Fruit fly (Drosophila melanogaster) whole organism, pupa: ENCODE results near the gene CG43169.
A peak's percentile ranks its signal among the peaks of the same experiment; 100 is the strongest.

Experiments
- CG10348 ChIP-seq: fragments of 200-800 bp; sonication (Bioruptor generic); IDR thresholded peaks from 2 replicates; pipeline ENCODE4 v1.3.6; 2022; ENCODE audit warnings: missing biosample characterization, missing genetic modification characterization
- CG12605 ChIP-seq: fragments of 200-800 bp; sonication (Bioruptor generic); IDR thresholded peaks from 2 replicates; pipeline ENCODE4 v1.3.6; 2022; ENCODE audit warnings: missing biosample characterization, missing genetic modification characterization
- CG13204 ChIP-seq: fragments of 200-800 bp; sonication (Bioruptor generic); optimal IDR thresholded peaks from 2 replicates; lab custom pipeline; 2018; ENCODE audit warnings: missing biosample characterization, mild to moderate bottlenecking, missing genetic modification characterization, moderate library complexity
- CG14655 ChIP-seq: fragments of 200-800 bp; sonication (Bioruptor generic); optimal IDR thresholded peaks from 3 replicates; lab custom pipeline; 2017; ENCODE audit warnings: mild to moderate bottlenecking, missing biosample characterization, missing genetic modification reagents, missing genetic modification characterization
- CG15710 ChIP-seq: fragments of 200-800 bp; sonication (Bioruptor generic); optimal IDR thresholded peaks from 2 replicates; lab custom pipeline; 2018; ENCODE audit warnings: missing biosample characterization, mild to moderate bottlenecking, missing genetic modification characterization, moderate library complexity
- CG17806 ChIP-seq: fragments of 200-800 bp; sonication (Bioruptor generic); optimal IDR thresholded peaks from 2 replicates; lab custom pipeline; 2018; ENCODE audit warnings: missing biosample characterization, mild to moderate bottlenecking, missing genetic modification characterization, moderate library complexity
- CG32121 ChIP-seq: fragments of 200-800 bp; sonication (Bioruptor generic); IDR thresholded peaks from 2 replicates; pipeline ENCODE4 v1.3.6; 2022; ENCODE audit warnings: missing biosample characterization, missing genetic modification characterization
- CG34367 ChIP-seq: fragments of 200-800 bp; sonication (Bioruptor generic); optimal IDR thresholded peaks from 2 replicates; lab custom pipeline; 2018; ENCODE audit warnings: missing biosample characterization, mild to moderate bottlenecking, missing genetic modification characterization
- CG4496 ChIP-seq: fragments of 200-800 bp; sonication (Bioruptor generic); IDR thresholded peaks from 3 replicates; pipeline ENCODE4 v1.3.6; 2022; ENCODE audit warnings: missing biosample characterization, missing genetic modification characterization
- CG8159 ChIP-seq: fragments of 200-800 bp; sonication (Bioruptor generic); optimal IDR thresholded peaks from 3 replicates; lab custom pipeline; 2018; ENCODE audit warnings: missing biosample characterization, mild to moderate bottlenecking, missing genetic modification characterization, moderate library complexity
- CG8301 ChIP-seq: fragments of 200-800 bp; sonication (Bioruptor generic); optimal IDR thresholded peaks from 2 replicates; lab custom pipeline; 2018; ENCODE audit warnings: missing biosample characterization, mild to moderate bottlenecking, missing genetic modification characterization
- CG9948 ChIP-seq: fragments of 200-800 bp; sonication (Bioruptor generic); optimal IDR thresholded peaks from 2 replicates; lab custom pipeline; 2018; ENCODE audit warnings: missing biosample characterization, mild to moderate bottlenecking, missing genetic modification characterization, moderate library complexity
- D1 ChIP-seq: fragments of 200-800 bp; sonication (Bioruptor generic); optimal IDR thresholded peaks from 2 replicates; lab custom pipeline; 2018; ENCODE audit warnings: missing biosample characterization, mild to moderate bottlenecking, missing genetic modification characterization, moderate library complexity
- EcR ChIP-seq: fragments of 200-800 bp; sonication (Bioruptor generic); optimal IDR thresholded peaks from 3 replicates; lab custom pipeline; 2019; ENCODE audit warnings: missing biosample characterization, missing genetic modification characterization, mild to moderate bottlenecking, moderate library complexity, missing genetic modification reagents
- Ets98B ChIP-seq: fragments of 200-800 bp; sonication (Bioruptor generic); IDR thresholded peaks from 2 replicates; pipeline ENCODE4 v1.3.6; 2022; ENCODE audit warnings: missing biosample characterization, missing genetic modification characterization
- Pif1A ChIP-seq: fragments of 200-800 bp; sonication (Bioruptor generic); optimal IDR thresholded peaks from 3 replicates; lab custom pipeline; 2016; ENCODE audit warnings: missing biosample characterization, missing genetic modification characterization
- Pif1B ChIP-seq: fragments of 200-800 bp; sonication (Bioruptor generic); optimal IDR thresholded peaks from 3 replicates; lab custom pipeline; 2016; ENCODE audit warnings: missing biosample characterization, missing genetic modification characterization
- Snoo ChIP-seq: fragments of 200-800 bp; sonication (Bioruptor generic); optimal IDR thresholded peaks from 3 replicates; lab custom pipeline; 2017; ENCODE audit warnings: missing biosample characterization, mild to moderate bottlenecking, missing genetic modification characterization, inconsistent platforms
- fd96Ca ChIP-seq: fragments of 200-800 bp; sonication (Bioruptor generic); IDR thresholded peaks from 3 replicates; pipeline ENCODE4 v1.3.6; 2022; ENCODE audit warnings: missing biosample characterization, missing genetic modification characterization
- gl ChIP-seq: fragments of 200-800 bp; sonication (Bioruptor generic); optimal IDR thresholded peaks from 2 replicates; lab custom pipeline; 2018; ENCODE audit warnings: missing biosample characterization, mild to moderate bottlenecking, missing genetic modification characterization
- rn ChIP-seq: fragments of 200-800 bp; sonication (Bioruptor generic); IDR thresholded peaks from 2 replicates; pipeline ENCODE4 v1.3.6; 2022; ENCODE audit warnings: missing biosample characterization, missing genetic modification characterization

CG43169 gene

DNA sequence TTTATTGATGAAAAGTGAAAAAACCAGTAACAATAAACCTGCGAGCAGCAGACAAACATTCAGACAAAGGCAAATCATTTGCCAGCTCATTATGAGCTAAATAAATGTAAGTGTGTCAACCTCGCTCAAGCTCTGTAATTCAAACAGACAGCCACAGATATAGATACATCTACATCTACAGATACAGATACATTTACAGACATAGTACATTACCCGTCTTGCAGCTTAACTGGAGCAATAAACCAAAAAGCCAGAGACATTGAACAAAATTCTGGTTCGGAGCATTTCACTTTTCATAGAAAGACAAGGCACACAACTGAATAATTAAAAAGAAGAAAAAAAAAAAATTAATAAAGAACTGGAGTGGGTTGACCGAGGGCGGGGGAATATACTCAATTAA is 31.2 kb upstream of the CG43169 start:
- TF ChIP-seq rn (no peak), Pif1A (GFP tag; lab: Kevin White, UChicago) (no peak), CG12605 (GFP tag; lab: Robert Waterston, UW) (no peak), EcR (no peak), CG9948 (tag; lab: Kevin White, UChicago) (no peak)
- TF ChIP-seq, all 21 proteins: peak for 0

DNA sequence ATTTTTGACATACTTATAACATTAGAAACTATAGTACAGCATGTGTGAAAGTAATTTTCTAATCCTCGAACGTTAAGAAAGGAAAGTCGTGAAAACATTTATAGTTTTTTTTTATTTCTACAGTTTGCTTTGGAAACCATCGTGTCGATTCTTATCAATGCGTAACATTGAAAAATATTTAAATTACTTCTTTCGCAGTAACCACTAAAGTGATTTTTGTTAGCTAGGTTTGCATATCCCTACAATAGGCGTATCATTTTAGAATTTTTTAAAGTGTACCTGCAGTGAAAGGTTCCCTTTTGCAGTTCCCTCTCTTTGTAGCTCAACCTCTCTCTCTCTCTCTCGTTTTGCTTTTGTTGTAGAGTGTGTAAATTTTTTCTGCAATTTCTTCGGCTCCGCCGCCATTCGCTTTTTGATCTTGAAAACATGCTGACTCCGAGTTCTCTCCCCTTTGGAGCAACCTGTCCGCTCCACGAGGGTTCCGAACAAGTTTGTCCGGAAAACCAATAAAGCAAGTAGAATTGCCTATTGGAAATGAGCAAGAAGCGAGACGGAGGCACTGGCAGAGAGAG is 25.2 kb upstream of the CG43169 start:
- TF ChIP-seq CG15710 = peak; percentile 54
- peak; percentile 53 for TF ChIP-seq CG12605 (GFP tag; lab: Robert Waterston, UW)
- TF ChIP-seq CG10348 (GFP tag; lab: Robert Waterston, UW) = no peak
- no peak for TF ChIP-seq rn
- TF ChIP-seq D1 (tag; lab: Kevin White, UChicago) = peak; percentile 35
- peak; percentile 20 for TF ChIP-seq CG13204 (GFP tag; lab: Kevin White, UChicago)
- peak; percentile 63 for TF ChIP-seq Pif1A (GFP tag; lab: Kevin White, UChicago)
- TF ChIP-seq CG14655 (GFP tag; lab: Kevin White, UChicago) = peak; percentile 82
- TF ChIP-seq gl (tag; lab: Kevin White, UChicago) = no peak
- peak; percentile 10 for TF ChIP-seq CG34367 (tag; lab: Kevin White, UChicago)
- TF ChIP-seq CG32121 (GFP tag; lab: Robert Waterston, UW) = no peak
- peak; percentile 65 for TF ChIP-seq CG9948 (tag; lab: Kevin White, UChicago)
- TF ChIP-seq Snoo = peak; percentile 69
- peak; percentile 67 for TF ChIP-seq Pif1B (GFP tag; lab: Kevin White, UChicago)
- peak; percentile 42; the same call in 1 of the 3 replicates for TF ChIP-seq CG4496 (GFP tag; lab: Robert Waterston, UW)
- TF ChIP-seq CG8159 (tag; lab: Kevin White, UChicago) = peak; percentile 71
- TF ChIP-seq fd96Ca (GFP tag; lab: Robert Waterston, UW) = no peak
- peak; percentile 65 for TF ChIP-seq EcR
- peak; percentile 58 for TF ChIP-seq CG17806 (tag; lab: Kevin White, UChicago)
- no peak for TF ChIP-seq Ets98B (GFP tag; lab: Robert Waterston, UW)
- TF ChIP-seq CG8301 (tag; lab: Kevin White, UChicago) = peak; percentile 61

- peak; percentile 63; the same call in 2 of the 3 replicates for TF ChIP-seq CG4496 (GFP tag; lab: Robert Waterston, UW)
- no peak for TF ChIP-seq CG9948 (tag; lab: Kevin White, UChicago)
- TF ChIP-seq CG8159 (tag; lab: Kevin White, UChicago) = no peak
- TF ChIP-seq Ets98B (GFP tag; lab: Robert Waterston, UW) = peak; percentile 65; the same call in 1 of the 2 replicates
- TF ChIP-seq Pif1A (GFP tag; lab: Kevin White, UChicago) = no peak
- no peak for TF ChIP-seq D1 (tag; lab: Kevin White, UChicago)
- TF ChIP-seq CG12605 (GFP tag; lab: Robert Waterston, UW) = peak; percentile 48; the same call in 1 of the 2 replicates
- TF ChIP-seq Pif1B (GFP tag; lab: Kevin White, UChicago) = peak; percentile 21
- peak; percentile 47 for TF ChIP-seq CG13204 (GFP tag; lab: Kevin White, UChicago)
- TF ChIP-seq gl (tag; lab: Kevin White, UChicago) = peak; percentile 9
- TF ChIP-seq CG8301 (tag; lab: Kevin White, UChicago) = no peak
- no peak for TF ChIP-seq CG15710
Measured at dm6 chr3L:8912332-8912731, 23.9 kb upstream of the CG43169 start, which contains the start of the genes Tsp66E and mfr. Gene Tsp66E (plus strand): TSS chr3L:8912499. Gene mfr (minus strand): TSS chr3L:8912671.

DNA sequence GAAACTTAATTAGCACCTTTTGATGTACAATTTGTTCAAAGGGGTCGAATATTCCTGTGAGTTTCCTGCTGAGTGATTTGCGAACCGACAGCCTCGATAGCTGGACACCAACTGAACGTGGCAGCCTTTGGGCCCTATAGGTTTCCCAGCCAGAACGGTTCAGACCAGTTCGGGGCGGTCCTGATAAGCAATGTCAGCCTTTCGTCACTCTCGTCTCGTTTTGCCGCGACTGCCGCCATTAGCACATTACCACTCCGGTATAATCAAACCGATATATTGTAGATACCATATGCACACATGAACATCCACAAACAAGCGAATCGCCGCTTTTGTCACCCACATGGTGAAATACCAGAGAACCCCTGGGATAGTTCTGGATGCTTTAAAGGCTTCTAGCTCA is 16.7 kb upstream of the CG43169 start, which contains the start of gene TrpA1:
Gene TrpA1 (minus strand): TSS at position 101 of the 400 bp plus-strand sequence.
- no peak for TF ChIP-seq CG34367 (tag; lab: Kevin White, UChicago)
- no peak for TF ChIP-seq rn
- TF ChIP-seq Snoo = no peak
- no peak for TF ChIP-seq CG4496 (GFP tag; lab: Robert Waterston, UW)
- no peak for TF ChIP-seq CG10348 (GFP tag; lab: Robert Waterston, UW)
- no peak for TF ChIP-seq CG9948 (tag; lab: Kevin White, UChicago)
- no peak for TF ChIP-seq CG15710
- TF ChIP-seq Pif1A (GFP tag; lab: Kevin White, UChicago) = no peak
- TF ChIP-seq EcR = no peak
- TF ChIP-seq Ets98B (GFP tag; lab: Robert Waterston, UW) = no peak

dm6 chr3L:8891167-8891618 is 2.8 kb upstream of the CG43169 start, which contains the start of gene Mcm7:
Gene Mcm7 (plus strand): TSS chr3L:8891596.
- no peak for TF ChIP-seq D1 (tag; lab: Kevin White, UChicago)
- no peak for TF ChIP-seq CG14655 (GFP tag; lab: Kevin White, UChicago)
- no peak for TF ChIP-seq CG4496 (GFP tag; lab: Robert Waterston, UW)
- no peak for TF ChIP-seq gl (tag; lab: Kevin White, UChicago)
- TF ChIP-seq CG10348 (GFP tag; lab: Robert Waterston, UW) = no peak
- TF ChIP-seq EcR = no peak

DNA sequence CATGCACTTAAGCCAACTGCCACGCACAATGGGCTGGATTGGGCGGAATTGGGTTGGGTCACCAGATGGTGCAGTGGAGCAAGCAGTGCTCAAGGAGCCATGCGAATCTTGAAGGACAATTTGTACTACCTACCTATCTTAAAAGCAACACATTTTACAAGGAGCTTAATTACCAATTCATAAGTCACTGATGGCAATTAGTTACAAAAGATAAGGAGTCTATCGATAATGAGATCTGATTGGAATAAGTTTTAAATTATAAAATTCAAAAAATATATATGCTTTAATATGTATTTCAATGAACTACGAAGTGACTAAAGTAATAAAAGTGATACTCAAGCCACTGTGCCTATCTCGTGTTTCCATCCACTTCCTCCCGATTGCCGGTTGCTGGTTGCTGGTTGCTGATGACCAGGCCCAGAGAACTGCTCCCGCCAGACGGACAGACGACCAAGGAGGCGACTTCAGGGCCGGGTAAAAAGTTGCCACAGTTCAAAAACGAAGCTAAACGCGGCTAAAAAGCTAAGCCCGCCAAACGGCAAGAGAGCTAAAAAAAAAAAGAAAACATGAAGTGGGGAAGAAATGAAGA is 6.6 kb downstream of the CG43169 start:
- TF ChIP-seq Pif1A (GFP tag; lab: Kevin White, UChicago) (peak; percentile 69), gl (tag; lab: Kevin White, UChicago) (peak; percentile 33), CG34367 (tag; lab: Kevin White, UChicago) (peak; percentile 54), Pif1B (GFP tag; lab: Kevin White, UChicago) (peak; percentile 44), CG10348 (GFP tag; lab: Robert Waterston, UW) (no peak), CG14655 (GFP tag; lab: Kevin White, UChicago) (peak; percentile 84), fd96Ca (GFP tag; lab: Robert Waterston, UW) (no peak), CG32121 (GFP tag; lab: Robert Waterston, UW) (no peak), EcR (no peak), CG9948 (tag; lab: Kevin White, UChicago) (peak; percentile 73), CG4496 (GFP tag; lab: Robert Waterston, UW) (no peak), CG13204 (GFP tag; lab: Kevin White, UChicago) (peak; percentile 43), Snoo (no peak), CG8159 (tag; lab: Kevin White, UChicago) (peak; percentile 72), CG12605 (GFP tag; lab: Robert Waterston, UW) (no peak), Ets98B (GFP tag; lab: Robert Waterston, UW) (no peak), D1 (tag; lab: Kevin White, UChicago) (peak; percentile 21), rn (no peak), CG17806 (tag; lab: Kevin White, UChicago) (peak; percentile 66), CG15710 (peak; percentile 60), CG8301 (tag; lab: Kevin White, UChicago) (peak; percentile 68)
